Worm (Caenorhabditis elegans) whole organism, young adult: ENCODE measurements around the gene cdka-1.

Source experiments
- F55B11.4 ChIP-seq: sonication (generic microtip); optimal IDR thresholded peaks from 2 replicates; lab custom pipeline; 2016; ENCODE audit warnings: missing compliant biosample characterization, missing genetic modification characterization, borderline replicate concordance; ENCODE audit not compliant: insufficient read depth
- F57A8.1 ChIP-seq: fragments of 200-800 bp; sonication (Bioruptor generic); optimal IDR thresholded peaks from 2 replicates; lab custom pipeline; 2018; ENCODE audit warnings: mild to moderate bottlenecking, missing genetic modification characterization, moderate library complexity, missing compliant biosample characterization
- K11D2.4 ChIP-seq: fragments of 200-800 bp; sonication (Bioruptor generic); IDR thresholded peaks from 2 replicates; pipeline ENCODE4 v1.3.6; 2022; ENCODE audit warnings: missing genetic modification reagents, missing genetic modification characterization, missing compliant biosample characterization
- Y95B8A.8 ChIP-seq: fragments of 200-800 bp; sonication (Bioruptor generic); IDR thresholded peaks from 2 replicates; pipeline ENCODE4 v1.3.6; 2022; ENCODE audit warnings: missing genetic modification reagents, missing genetic modification characterization, missing compliant biosample characterization
- dpl-1 ChIP-seq: fragments of 150-350 bp; optimal IDR thresholded peaks from 2 replicates; lab custom pipeline; 2014; ENCODE audit warnings: missing biosample characterization, missing genetic modification reagents, missing genetic modification characterization
- egrh-3 ChIP-seq: fragments of 200-800 bp; sonication (Bioruptor generic); IDR thresholded peaks from 2 replicates; pipeline ENCODE4 v1.3.6; 2022; ENCODE audit warnings: missing genetic modification reagents, missing genetic modification characterization, missing compliant biosample characterization
- ekl-4 ChIP-seq: fragments of 200-800 bp; sonication (Bioruptor generic); IDR thresholded peaks from 2 replicates; pipeline ENCODE4 v1.3.6; 2022; ENCODE audit warnings: missing genetic modification reagents, missing genetic modification characterization, missing compliant biosample characterization
- fkh-3 ChIP-seq: sonication (generic microtip); optimal IDR thresholded peaks from 2 replicates; lab custom pipeline; 2016; ENCODE audit warnings: mild to moderate bottlenecking, missing genetic modification characterization, missing compliant biosample characterization
- hlh-12 ChIP-seq: sonication (generic microtip); optimal IDR thresholded peaks from 2 replicates; lab custom pipeline; 2016; ENCODE audit warnings: missing genetic modification characterization, missing compliant biosample characterization
- madf-8 ChIP-seq: fragments of 200-800 bp; sonication (Bioruptor generic); conservative IDR thresholded peaks from 2 replicates; pipeline ENCODE4 v1.3.6; 2022; ENCODE audit warnings: missing genetic modification reagents, missing genetic modification characterization, missing compliant biosample characterization
- nfyb-1 ChIP-seq: fragments of 200-800 bp; sonication (Bioruptor generic); IDR thresholded peaks from 2 replicates; pipeline ENCODE4 v1.3.6; 2022; ENCODE audit warnings: missing genetic modification reagents, missing genetic modification characterization, missing compliant biosample characterization
- pbrm-1 ChIP-seq: fragments of 200-800 bp; sonication (Bioruptor generic); IDR thresholded peaks from 2 replicates; pipeline ENCODE4 v1.3.6; 2022; ENCODE audit warnings: missing genetic modification reagents, missing genetic modification characterization, missing compliant biosample characterization
- zim-3 ChIP-seq: sonication (generic microtip); optimal IDR thresholded peaks from 2 replicates; lab custom pipeline; 2017; ENCODE audit warnings: mild to moderate bottlenecking, missing genetic modification characterization, moderate library complexity, missing compliant biosample characterization
- ztf-3 ChIP-seq: fragments of 200-800 bp; sonication (Bioruptor generic); optimal IDR thresholded peaks from 2 replicates; lab custom pipeline; 2018; ENCODE audit warnings: mild to moderate bottlenecking, missing genetic modification characterization, missing compliant biosample characterization

ce11 chrIII:4687134-4687533 is 28.5 kb downstream of the cdka-1 start:
- TF ChIP-seq pbrm-1 (GFP tag; lab: Robert Waterston, UW) (no peak), ztf-3 (GFP tag; lab: Kevin White, UChicago) (no peak), F57A8.1 (GFP tag; lab: Kevin White, UChicago) (no peak), K11D2.4 (GFP tag; lab: Robert Waterston, UW) (no peak), fkh-3 (tag; lab: Kevin White, UChicago) (no peak), hlh-12 (tag; lab: Kevin White, UChicago) (no peak), zim-3 (tag; lab: Kevin White, UChicago) (no peak), dpl-1 (GFP tag; lab: Kevin White, UChicago) (no peak), F55B11.4 (tag; lab: Kevin White, UChicago) (no peak), egrh-3 (GFP tag; lab: Robert Waterston, UW) (no peak), nfyb-1 (GFP tag; lab: Robert Waterston, UW) (no peak), Y95B8A.8 (no peak), ekl-4 (GFP tag; lab: Robert Waterston, UW) (no peak), madf-8 (no peak)
